Worm (Caenorhabditis elegans) whole organism, young adult: ENCODE results near the gene gcsh-1.

Experiments
- D2030.7 ChIP-seq: fragments of 200-800 bp; sonication (Bioruptor generic); IDR thresholded peaks from 2 replicates; pipeline ENCODE4 v1.3.6; 2022; ENCODE audit warnings: missing genetic modification reagents, missing genetic modification characterization, missing compliant biosample characterization
- F22D6.2 ChIP-seq: sonication (generic microtip); optimal IDR thresholded peaks from 2 replicates; lab custom pipeline; 2016; ENCODE audit warnings: mild to moderate bottlenecking, missing genetic modification characterization, missing compliant biosample characterization
- F33H1.4 ChIP-seq: fragments of 200-800 bp; sonication (Bioruptor generic); IDR thresholded peaks from 2 replicates; pipeline ENCODE4 v1.3.6; 2022; ENCODE audit warnings: missing genetic modification reagents, missing genetic modification characterization, missing compliant biosample characterization
- F49E8.2 ChIP-seq: sonication (generic microtip); optimal IDR thresholded peaks from 3 replicates; lab custom pipeline; 2017; ENCODE audit warnings: missing genetic modification characterization, mild to moderate bottlenecking, missing compliant biosample characterization, antibody characterized with exemption, moderate library complexity; ENCODE audit not compliant: insufficient read depth
- F52B5.7 ChIP-seq: sonication (generic microtip); optimal IDR thresholded peaks from 2 replicates; lab custom pipeline; 2016; ENCODE audit warnings: mild to moderate bottlenecking, missing genetic modification characterization, missing compliant biosample characterization
- K12H6.12 ChIP-seq: fragments of 200-800 bp; sonication (Bioruptor generic); optimal IDR thresholded peaks from 2 replicates; lab custom pipeline; 2018; ENCODE audit warnings: mild to moderate bottlenecking, missing genetic modification characterization, missing compliant biosample characterization
- ZK185.1 ChIP-seq: sonication (generic microtip); optimal IDR thresholded peaks from 2 replicates; lab custom pipeline; 2016; ENCODE audit warnings: mild to moderate bottlenecking, missing genetic modification characterization, missing compliant biosample characterization; ENCODE audit not compliant: poor library complexity, severe bottlenecking
- attf-3 ChIP-seq: fragments of 200-800 bp; sonication (Bioruptor generic); conservative IDR thresholded peaks from 2 replicates; pipeline ENCODE4 v1.3.6; 2022; ENCODE audit warnings: missing genetic modification reagents, missing genetic modification characterization, missing compliant biosample characterization
- bed-1 ChIP-seq: fragments of 200-800 bp; sonication (Bioruptor generic); IDR thresholded peaks from 2 replicates; pipeline ENCODE4 v1.3.6; 2022; ENCODE audit warnings: missing genetic modification reagents, missing genetic modification characterization, missing compliant biosample characterization
- bed-2 ChIP-seq: fragments of 200-800 bp; sonication (Bioruptor generic); IDR thresholded peaks from 2 replicates; pipeline ENCODE4 v1.3.6; 2022; ENCODE audit warnings: missing genetic modification reagents, missing genetic modification characterization, missing compliant biosample characterization
- ceh-40 ChIP-seq: fragments of 200-800 bp; sonication (Bioruptor generic); IDR thresholded peaks from 2 replicates; pipeline ENCODE4 v1.3.6; 2022; ENCODE audit warnings: missing genetic modification characterization, missing compliant biosample characterization
- ceh-58 ChIP-seq: fragments of 200-800 bp; sonication (Bioruptor generic); IDR thresholded peaks from 2 replicates; pipeline ENCODE4 v1.3.6; 2022; ENCODE audit warnings: missing genetic modification characterization, missing compliant biosample characterization
- dox-1 ChIP-seq: fragments of 200-800 bp; sonication (Bioruptor generic); IDR thresholded peaks from 2 replicates; pipeline ENCODE4 v1.3.6; 2022; ENCODE audit warnings: missing genetic modification reagents, missing genetic modification characterization, missing compliant biosample characterization
- dpl-1 ChIP-seq: fragments of 150-350 bp; optimal IDR thresholded peaks from 2 replicates; lab custom pipeline; 2014; ENCODE audit warnings: missing biosample characterization, missing genetic modification reagents, missing genetic modification characterization
- egl-18 ChIP-seq: fragments of 200-800 bp; sonication (Bioruptor generic); IDR thresholded peaks from 2 replicates; pipeline ENCODE4 v1.3.6; 2022; ENCODE audit warnings: missing genetic modification reagents, missing genetic modification characterization, missing compliant biosample characterization
- egrh-3 ChIP-seq: fragments of 200-800 bp; sonication (Bioruptor generic); IDR thresholded peaks from 2 replicates; pipeline ENCODE4 v1.3.6; 2022; ENCODE audit warnings: missing genetic modification reagents, missing genetic modification characterization, missing compliant biosample characterization
- ets-4 ChIP-seq: fragments of 200-800 bp; sonication (Bioruptor generic); optimal IDR thresholded peaks from 2 replicates; lab custom pipeline; 2018; ENCODE audit warnings: mild to moderate bottlenecking, missing genetic modification characterization, missing compliant biosample characterization
- him-1 ChIP-seq: sonication (generic microtip); optimal IDR thresholded peaks from 2 replicates; lab custom pipeline; 2016; ENCODE audit warnings: missing genotype, missing genetic modification reagents, missing genetic modification characterization, missing compliant biosample characterization
- hrde-1 ChIP-seq: sonication (generic microtip); optimal IDR thresholded peaks from 2 replicates; lab custom pipeline; 2016; ENCODE audit warnings: missing genetic modification characterization, mild to moderate bottlenecking, missing compliant biosample characterization, moderate library complexity, missing genotype, missing genetic modification reagents, borderline replicate concordance
- lag-1 ChIP-seq: fragments of 200-800 bp; sonication (Bioruptor generic); IDR thresholded peaks from 2 replicates; pipeline ENCODE4 v1.3.6; 2022; ENCODE audit warnings: missing genetic modification reagents, missing genetic modification characterization, missing compliant biosample characterization
- lin-35 ChIP-seq, 3 experiments: fragments of 150-350 bp in 2 of 3; sonication (generic microtip) in 1 of 3; optimal IDR thresholded peaks; 2 replicates each; lab custom pipeline; 2014 to 2018; ENCODE audit warnings: missing biosample characterization in 3 of 3, missing genetic modification characterization in 3 of 3, missing genetic modification reagents in 3 of 3
- lir-1 ChIP-seq: fragments of 200-800 bp; sonication (Bioruptor generic); conservative IDR thresholded peaks from 2 replicates; pipeline ENCODE4 v1.3.6; 2022; ENCODE audit warnings: missing genetic modification reagents, missing genetic modification characterization, missing compliant biosample characterization
- lsl-1 ChIP-seq: fragments of 200-800 bp; sonication (Bioruptor generic); optimal IDR thresholded peaks from 2 replicates; lab custom pipeline; 2018; ENCODE audit warnings: mild to moderate bottlenecking, missing genetic modification characterization, moderate library complexity, missing compliant biosample characterization
- madf-8 ChIP-seq: fragments of 200-800 bp; sonication (Bioruptor generic); conservative IDR thresholded peaks from 2 replicates; pipeline ENCODE4 v1.3.6; 2022; ENCODE audit warnings: missing genetic modification reagents, missing genetic modification characterization, missing compliant biosample characterization
- mxl-1 ChIP-seq: sonication (generic microtip); optimal IDR thresholded peaks from 2 replicates; lab custom pipeline; 2016; ENCODE audit warnings: missing genetic modification characterization, missing compliant biosample characterization
- nfya-2 ChIP-seq: fragments of 200-800 bp; sonication (Bioruptor generic); IDR thresholded peaks from 2 replicates; pipeline ENCODE4 v1.3.6; 2022; ENCODE audit warnings: missing genetic modification reagents, missing genetic modification characterization, missing compliant biosample characterization
- nfyb-1 ChIP-seq: fragments of 200-800 bp; sonication (Bioruptor generic); IDR thresholded peaks from 2 replicates; pipeline ENCODE4 v1.3.6; 2022; ENCODE audit warnings: missing genetic modification reagents, missing genetic modification characterization, missing compliant biosample characterization
- nhr-120 ChIP-seq: fragments of 200-800 bp; sonication (Bioruptor generic); IDR thresholded peaks from 2 replicates; pipeline ENCODE4 v1.3.6; 2022; ENCODE audit warnings: missing genetic modification characterization, missing compliant biosample characterization
- nhr-80 ChIP-seq: sonication (generic microtip); optimal IDR thresholded peaks from 2 replicates; lab custom pipeline; 2016; ENCODE audit warnings: missing genetic modification characterization, missing compliant biosample characterization
- rcor-1 ChIP-seq: fragments of 200-800 bp; sonication (Bioruptor generic); IDR thresholded peaks from 2 replicates; pipeline ENCODE4 v1.3.6; 2022; ENCODE audit warnings: missing genetic modification reagents, missing genetic modification characterization, missing compliant biosample characterization
- snpc-3.4 ChIP-seq: sonication (generic microtip); optimal IDR thresholded peaks from 2 replicates; lab custom pipeline; 2017; ENCODE audit warnings: missing genetic modification characterization, mild to moderate bottlenecking, missing compliant biosample characterization, antibody characterized with exemption, moderate library complexity, missing genotype, missing genetic modification reagents
- snpc-4 ChIP-seq, 5 experiments: fragments of 150-350 bp in 1 of 5; sonication (generic microtip) in 4 of 5; optimal IDR thresholded peaks; 2 replicates each; lab custom pipeline; 2014 to 2018; ENCODE audit warnings: missing genetic modification characterization in 5 of 5, missing biosample characterization in 3 of 5, antibody characterized with exemption in 2 of 5, mild to moderate bottlenecking in 2 of 5, missing compliant biosample characterization in 2 of 5, missing genotype in 2 of 5, moderate library complexity in 2 of 5, missing genetic modification reagents in 1 of 5
- sptf-2 ChIP-seq: fragments of 200-800 bp; sonication (Bioruptor generic); optimal IDR thresholded peaks from 2 replicates; lab custom pipeline; 2018; ENCODE audit warnings: mild to moderate bottlenecking, missing genetic modification characterization, missing compliant biosample characterization
- tbp1 ChIP-seq: fragments of 200-800 bp; sonication (Bioruptor generic); optimal IDR thresholded peaks from 2 replicates; lab custom pipeline; 2018; ENCODE audit warnings: mild to moderate bottlenecking, missing genetic modification characterization, missing compliant biosample characterization
- zfh-2 ChIP-seq: fragments of 200-800 bp; sonication (Bioruptor generic); conservative IDR thresholded peaks from 2 replicates; pipeline ENCODE4 v1.3.6; 2022; ENCODE audit warnings: missing genetic modification reagents, missing genetic modification characterization, missing compliant biosample characterization
- ztf-28 ChIP-seq: fragments of 200-800 bp; sonication (Bioruptor generic); IDR thresholded peaks from 2 replicates; pipeline ENCODE4 v1.3.6; 2022; ENCODE audit warnings: missing genetic modification reagents, missing genetic modification characterization, missing compliant biosample characterization

Gene gcsh-1

ce11 chrX:14487832-14488231 lies 27.0 kb downstream of the gcsh-1 start:
- TF ChIP-seq F33H1.4 (GFP tag; lab: Robert Waterston, UW) (no peak), lsl-1 (no peak), lir-1 (GFP tag; lab: Robert Waterston, UW) (no peak), snpc-4 (GFP tag; optimal IDR thresholded peaks at IDR 0.05; lab: Kevin White, UChicago) (no peak), snpc-4 (tag; optimal IDR thresholded peaks at IDR 0.05; lab: Kevin White, UChicago) (no peak), K12H6.12 (tag; lab: Kevin White, UChicago) (no peak), dox-1 (GFP tag; lab: Robert Waterston, UW) (no peak), F52B5.7 (tag; lab: Kevin White, UChicago) (no peak), nfya-2 (GFP tag; lab: Robert Waterston, UW) (no peak), zfh-2 (GFP tag; lab: Robert Waterston, UW) (no peak), sptf-2 (GFP tag; lab: Kevin White, UChicago) (no peak), ztf-28 (GFP tag; lab: Robert Waterston, UW) (no peak), egl-18 (GFP tag; lab: Robert Waterston, UW) (no peak), rcor-1 (GFP tag; lab: Robert Waterston, UW) (no peak), nhr-120 (GFP tag; lab: Robert Waterston, UW) (no peak), ceh-40 (GFP tag; lab: Robert Waterston, UW) (no peak), hrde-1 (tag; lab: Kevin White, UChicago) (no peak), D2030.7 (GFP tag; lab: Robert Waterston, UW) (no peak), F22D6.2 (tag; lab: Kevin White, UChicago) (no peak), lin-35 (GFP tag; optimal IDR thresholded peaks at IDR 0.05; lab: Kevin White, UChicago) (no peak), ets-4 (GFP tag; lab: Kevin White, UChicago) (no peak)

- TF ChIP-seq nfya-2 (GFP tag; lab: Robert Waterston, UW) (no peak), F49E8.2 (tag; lab: Kevin White, UChicago) (no peak), ceh-58 (GFP tag; lab: Robert Waterston, UW) (no peak), F22D6.2 (tag; lab: Kevin White, UChicago) (no peak), lag-1 (GFP tag; lab: Robert Waterston, UW) (no peak), attf-3 (GFP tag; lab: Robert Waterston, UW) (no peak)
Observed at ce11 chrX:14487333-14487732, 27.5 kb downstream of the gcsh-1 start.

- TF ChIP-seq him-1 (tag; lab: Kevin White, UChicago) (no peak), tbp1 (GFP tag; lab: Kevin White, UChicago) (no peak), nhr-80 (tag; lab: Kevin White, UChicago) (no peak), ZK185.1 (tag; lab: Kevin White, UChicago) (no peak), dpl-1 (GFP tag; lab: Kevin White, UChicago) (no peak), mxl-1 (tag; lab: Kevin White, UChicago) (no peak), bed-2 (GFP tag; lab: Robert Waterston, UW) (no peak), bed-1 (GFP tag; lab: Robert Waterston, UW) (no peak), snpc-3.4 (no peak), egrh-3 (no peak), nfyb-1 (GFP tag; lab: Robert Waterston, UW) (no peak), madf-8 (no peak)
Observed at ce11 chrX:14486503-14486902, 28.4 kb downstream of the gcsh-1 start.
